Worm (Caenorhabditis elegans) whole organism, young adult: ENCODE results near the gene F14F7.4.

Experiments used
- B0261.1 ChIP-seq: sonication (generic microtip); optimal IDR thresholded peaks from 2 replicates; lab custom pipeline; 2016; ENCODE audit warnings: mild to moderate bottlenecking, missing genetic modification characterization, moderate library complexity, missing compliant biosample characterization
- F10E7.11 ChIP-seq: sonication (generic microtip); optimal IDR thresholded peaks from 2 replicates; lab custom pipeline; 2017; ENCODE audit warnings: mild to moderate bottlenecking, missing genetic modification characterization, moderate library complexity, missing compliant biosample characterization
- F33H1.4 ChIP-seq: fragments of 200-800 bp; sonication (Bioruptor generic); IDR thresholded peaks from 2 replicates; pipeline ENCODE4 v1.3.6; 2022; ENCODE audit warnings: missing genetic modification reagents, missing genetic modification characterization, missing compliant biosample characterization
- F49E8.2 ChIP-seq: sonication (generic microtip); optimal IDR thresholded peaks from 3 replicates; lab custom pipeline; 2017; ENCODE audit warnings: missing genetic modification characterization, mild to moderate bottlenecking, missing compliant biosample characterization, antibody characterized with exemption, moderate library complexity; ENCODE audit not compliant: insufficient read depth
- K12H6.12 ChIP-seq: fragments of 200-800 bp; sonication (Bioruptor generic); optimal IDR thresholded peaks from 2 replicates; lab custom pipeline; 2018; ENCODE audit warnings: mild to moderate bottlenecking, missing genetic modification characterization, missing compliant biosample characterization
- akir-1 ChIP-seq: fragments of 200-800 bp; sonication (Bioruptor generic); optimal IDR thresholded peaks from 2 replicates; lab custom pipeline; 2018; ENCODE audit warnings: mild to moderate bottlenecking, missing genetic modification characterization, moderate library complexity, missing compliant biosample characterization
- aptf-2 ChIP-seq: fragments of 200-800 bp; sonication (Bioruptor generic); conservative IDR thresholded peaks from 2 replicates; pipeline ENCODE4 v1.3.6; 2022; ENCODE audit warnings: missing genetic modification reagents, missing genetic modification characterization, missing compliant biosample characterization
- aptf-3 ChIP-seq: fragments of 200-800 bp; sonication (Bioruptor generic); IDR thresholded peaks from 2 replicates; pipeline ENCODE4 v1.3.6; 2022; ENCODE audit warnings: missing genetic modification characterization, missing compliant biosample characterization
- ceh-79 ChIP-seq: sonication (generic microtip); optimal IDR thresholded peaks from 2 replicates; lab custom pipeline; 2017; ENCODE audit warnings: mild to moderate bottlenecking, missing genetic modification characterization, missing compliant biosample characterization
- nhr-80 ChIP-seq: sonication (generic microtip); optimal IDR thresholded peaks from 2 replicates; lab custom pipeline; 2016; ENCODE audit warnings: missing genetic modification characterization, missing compliant biosample characterization
- nhr-90 ChIP-seq: sonication (generic microtip); optimal IDR thresholded peaks from 2 replicates; lab custom pipeline; 2016; ENCODE audit warnings: missing genotype, mild to moderate bottlenecking, missing genetic modification characterization, missing compliant biosample characterization
- pha-4 ChIP-seq: fragments of 150-350 bp; sonication (generic microtip); optimal IDR thresholded peaks from 2 replicates; lab custom pipeline; 2014; ENCODE audit warnings: missing biosample characterization, missing genetic modification reagents, missing genetic modification characterization
- rcor-1 ChIP-seq: fragments of 200-800 bp; sonication (Bioruptor generic); IDR thresholded peaks from 2 replicates; pipeline ENCODE4 v1.3.6; 2022; ENCODE audit warnings: missing genetic modification reagents, missing genetic modification characterization, missing compliant biosample characterization
- unc-62 ChIP-seq: fragments of 150-350 bp; optimal IDR thresholded peaks from 2 replicates; lab custom pipeline; 2014; ENCODE audit warnings: missing biosample characterization, missing genetic modification reagents, missing genetic modification characterization

- TF ChIP-seq nhr-80 (tag; lab: Kevin White, UChicago) (no peak), aptf-3 (no peak), nhr-90 (tag; lab: Kevin White, UChicago) (no peak), K12H6.12 (no peak), ceh-79 (no peak), F33H1.4 (GFP tag; lab: Robert Waterston, UW) (no peak), pha-4 (tag; lab: Kevin White, UChicago) (no peak), F10E7.11 (no peak), rcor-1 (GFP tag; lab: Robert Waterston, UW) (no peak), akir-1 (GFP tag; lab: Kevin White, UChicago) (no peak), aptf-2 (GFP tag; lab: Robert Waterston, UW) (no peak), F49E8.2 (tag; lab: Kevin White, UChicago) (no peak), B0261.1 (tag; lab: Kevin White, UChicago) (no peak), unc-62 (GFP tag; lab: Kevin White, UChicago) (no peak)
These were observed at the start of gene F14F7.4 for ce11 chrIII:13029608-13030007.
